Worm (Caenorhabditis elegans) whole organism, L1 larva: ENCODE data around the gene ddx-19.

ENCODE experiments used
- C04F5.9 ChIP-seq: sonication (generic microtip); optimal IDR thresholded peaks from 2 replicates; lab custom pipeline; 2016; ENCODE audit warnings: missing genetic modification characterization, missing compliant biosample characterization
- C34B4.2 ChIP-seq: sonication (generic microtip); optimal IDR thresholded peaks from 2 replicates; lab custom pipeline; 2017; ENCODE audit warnings: mild to moderate bottlenecking, missing genetic modification characterization, missing compliant biosample characterization
- aly-2 ChIP-seq: fragments of 150-350 bp; optimal IDR thresholded peaks from 2 replicates; lab custom pipeline; 2014; ENCODE audit warnings: missing biosample characterization, missing genetic modification characterization
- ceh-82 ChIP-seq, 3 experiments: fragments of 150-350 bp in 1 of 3; sonication (generic microtip) in 2 of 3; optimal IDR thresholded peaks; 2 replicates each; lab custom pipeline; 2014 to 2017; ENCODE audit warnings: missing biosample characterization in 3 of 3, missing genetic modification characterization in 3 of 3
- mef-2 ChIP-seq: fragments of 150-350 bp; optimal IDR thresholded peaks from 2 replicates; lab custom pipeline; 2014; ENCODE audit warnings: missing biosample characterization, missing genetic modification characterization
- nhr-77 ChIP-seq: fragments of 150-350 bp; optimal IDR thresholded peaks from 2 replicates; lab custom pipeline; 2014; ENCODE audit warnings: missing biosample characterization, missing genetic modification characterization
- nhr-85 ChIP-seq: sonication (generic microtip); peaks from one replicate; lab custom pipeline; 2016; ENCODE audit warnings: missing genetic modification characterization, inconsistent platforms, missing compliant biosample characterization
- unc-86 ChIP-seq: sonication (generic microtip); optimal IDR thresholded peaks from 2 replicates; lab custom pipeline; 2016; ENCODE audit warnings: missing genetic modification characterization, missing compliant biosample characterization
- xbp-1 ChIP-seq: sonication (generic microtip); optimal IDR thresholded peaks from 2 replicates; lab custom pipeline; 2016; ENCODE audit warnings: missing genetic modification characterization, missing compliant biosample characterization

DNA sequence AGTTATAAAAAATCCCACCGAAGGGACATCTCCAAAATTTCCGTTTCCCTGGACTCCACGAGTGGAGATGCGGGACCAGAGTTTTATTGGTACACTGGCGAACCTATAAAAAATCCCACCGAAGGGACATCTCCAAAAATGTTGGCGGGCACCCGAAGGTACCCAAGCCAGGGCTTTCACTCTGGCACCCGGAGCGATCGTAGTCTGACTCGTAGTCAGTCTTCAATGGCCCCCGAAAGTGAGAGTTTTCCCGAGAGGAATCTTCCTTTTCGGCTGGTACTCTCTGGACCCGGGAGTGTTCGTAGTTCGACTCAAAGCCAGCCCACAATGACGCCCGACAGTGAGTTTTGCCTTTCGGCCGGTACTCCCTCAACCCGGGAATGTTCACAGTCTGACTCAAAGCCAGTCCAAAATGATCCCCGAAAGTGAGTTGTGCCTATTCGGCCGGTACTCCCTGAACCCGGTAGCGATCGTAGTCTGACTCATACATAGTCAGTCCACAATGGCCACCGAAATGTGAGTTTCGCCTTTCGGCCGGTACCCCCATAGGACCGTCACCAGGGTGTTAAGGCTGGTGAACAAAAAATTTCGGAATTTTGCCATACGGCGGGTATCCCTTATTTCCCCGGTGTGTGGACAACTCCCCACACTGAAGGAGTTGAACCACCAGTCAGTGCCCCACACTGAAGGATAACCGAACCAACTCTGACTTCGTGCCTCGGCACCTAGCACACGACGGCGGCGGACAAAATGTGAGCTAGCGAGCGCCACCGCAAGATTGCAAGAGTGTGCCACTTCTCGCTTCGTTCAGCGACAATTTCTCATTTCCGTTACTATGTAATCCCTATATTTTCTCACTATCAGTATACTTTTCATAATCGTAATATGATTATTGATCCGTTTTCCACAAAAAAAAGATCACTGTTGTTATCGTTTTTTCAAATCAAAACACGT, 7.4 kb upstream of the ddx-19 start:
- TF ChIP-seq nhr-85 (tag; lab: Kevin White, UChicago), result peak; percentile 8
- TF ChIP-seq nhr-77 (tag; lab: Kevin White, UChicago), result no peak
- no peak for TF ChIP-seq xbp-1 (tag; lab: Kevin White, UChicago)
- no peak for TF ChIP-seq C34B4.2 (tag; lab: Kevin White, UChicago)
- TF ChIP-seq C04F5.9 (tag; lab: Kevin White, UChicago), result no peak
- no peak for TF ChIP-seq aly-2 (tag; lab: Kevin White, UChicago)
- no peak for TF ChIP-seq unc-86
- TF ChIP-seq ceh-82 (tag; optimal IDR thresholded peaks at IDR 0.05; lab: Kevin White, UChicago), result no peak
- no peak for TF ChIP-seq mef-2 (tag; lab: Kevin White, UChicago)
